Worm (Caenorhabditis elegans) whole organism, young adult: ENCODE data around the gene srbc-54.
A peak's percentile ranks its signal among the peaks of the same experiment; 100 is the strongest.
"Not testable (repeated sequence)": the region's sequence is repeated elsewhere in the genome, so short reads cannot be mapped to it uniquely, and the experiment has no call there.

Experiments
- F10E7.11 ChIP-seq: sonication (generic microtip); optimal IDR thresholded peaks from 2 replicates; lab custom pipeline; 2017; ENCODE audit warnings: mild to moderate bottlenecking, missing genetic modification characterization, moderate library complexity, missing compliant biosample characterization
- F23B12.7 ChIP-seq: sonication (generic microtip); optimal IDR thresholded peaks from 2 replicates; lab custom pipeline; 2017; ENCODE audit warnings: missing genetic modification characterization, mild to moderate bottlenecking, missing compliant biosample characterization, antibody characterized with exemption, moderate library complexity; ENCODE audit not compliant: insufficient read depth
- F37B4.10 ChIP-seq: fragments of 200-800 bp; sonication (Bioruptor generic); IDR thresholded peaks from 2 replicates; pipeline ENCODE4 v1.3.6; 2022; ENCODE audit warnings: missing genetic modification characterization, missing compliant biosample characterization
- F49E8.2 ChIP-seq: sonication (generic microtip); optimal IDR thresholded peaks from 3 replicates; lab custom pipeline; 2017; ENCODE audit warnings: missing genetic modification characterization, mild to moderate bottlenecking, missing compliant biosample characterization, antibody characterized with exemption, moderate library complexity; ENCODE audit not compliant: insufficient read depth
- T07F8.4 ChIP-seq: sonication (generic microtip); optimal IDR thresholded peaks from 2 replicates; lab custom pipeline; 2016; ENCODE audit warnings: mild to moderate bottlenecking, missing genetic modification characterization, moderate library complexity, missing compliant biosample characterization
- Y79H2A.3 ChIP-seq: fragments of 200-800 bp; sonication (Bioruptor generic); conservative IDR thresholded peaks from 2 replicates; pipeline ENCODE4 v1.3.6; 2022; ENCODE audit warnings: missing genetic modification reagents, missing genetic modification characterization, missing compliant biosample characterization
- aptf-2 ChIP-seq: fragments of 200-800 bp; sonication (Bioruptor generic); conservative IDR thresholded peaks from 2 replicates; pipeline ENCODE4 v1.3.6; 2022; ENCODE audit warnings: missing genetic modification reagents, missing genetic modification characterization, missing compliant biosample characterization
- athp-1 ChIP-seq: sonication (generic microtip); optimal IDR thresholded peaks from 2 replicates; lab custom pipeline; 2017; ENCODE audit warnings: mild to moderate bottlenecking, missing genetic modification characterization, missing compliant biosample characterization
- attf-3 ChIP-seq: fragments of 200-800 bp; sonication (Bioruptor generic); conservative IDR thresholded peaks from 2 replicates; pipeline ENCODE4 v1.3.6; 2022; ENCODE audit warnings: missing genetic modification reagents, missing genetic modification characterization, missing compliant biosample characterization
- bed-1 ChIP-seq: fragments of 200-800 bp; sonication (Bioruptor generic); IDR thresholded peaks from 2 replicates; pipeline ENCODE4 v1.3.6; 2022; ENCODE audit warnings: missing genetic modification reagents, missing genetic modification characterization, missing compliant biosample characterization
- bed-2 ChIP-seq: fragments of 200-800 bp; sonication (Bioruptor generic); IDR thresholded peaks from 2 replicates; pipeline ENCODE4 v1.3.6; 2022; ENCODE audit warnings: missing genetic modification reagents, missing genetic modification characterization, missing compliant biosample characterization
- ceh-27 ChIP-seq: fragments of 200-800 bp; sonication (Bioruptor generic); optimal IDR thresholded peaks from 2 replicates; lab custom pipeline; 2018; ENCODE audit warnings: mild to moderate bottlenecking, missing genetic modification characterization, moderate library complexity, missing compliant biosample characterization
- ceh-79 ChIP-seq: sonication (generic microtip); optimal IDR thresholded peaks from 2 replicates; lab custom pipeline; 2017; ENCODE audit warnings: mild to moderate bottlenecking, missing genetic modification characterization, missing compliant biosample characterization
- dpl-1 ChIP-seq: fragments of 150-350 bp; optimal IDR thresholded peaks from 2 replicates; lab custom pipeline; 2014; ENCODE audit warnings: missing biosample characterization, missing genetic modification reagents, missing genetic modification characterization
- egl-18 ChIP-seq: fragments of 200-800 bp; sonication (Bioruptor generic); IDR thresholded peaks from 2 replicates; pipeline ENCODE4 v1.3.6; 2022; ENCODE audit warnings: missing genetic modification reagents, missing genetic modification characterization, missing compliant biosample characterization
- hmg-1.2 ChIP-seq: fragments of 200-800 bp; sonication (Bioruptor generic); IDR thresholded peaks from 2 replicates; pipeline ENCODE4 v1.3.6; 2022; ENCODE audit warnings: missing genetic modification reagents, missing genetic modification characterization, missing compliant biosample characterization
- hsf-1 ChIP-seq: fragments of 200-800 bp; sonication (Bioruptor generic); IDR thresholded peaks from 2 replicates; pipeline ENCODE4 v1.3.6; 2022; ENCODE audit warnings: missing genetic modification reagents, missing genetic modification characterization, missing compliant biosample characterization
- lin-26 ChIP-seq: fragments of 200-800 bp; sonication (Bioruptor generic); IDR thresholded peaks from 2 replicates; pipeline ENCODE4 v1.3.6; 2022; ENCODE audit warnings: missing genetic modification reagents, missing genetic modification characterization, missing compliant biosample characterization
- lsy-27 ChIP-seq: sonication (generic microtip); optimal IDR thresholded peaks from 2 replicates; lab custom pipeline; 2017; ENCODE audit warnings: missing genetic modification characterization, mild to moderate bottlenecking, missing compliant biosample characterization, antibody characterized with exemption, missing genotype, borderline replicate concordance; ENCODE audit not compliant: insufficient read depth
- mel-28 ChIP-seq: sonication (generic microtip); optimal IDR thresholded peaks from 2 replicates; lab custom pipeline; 2016; ENCODE audit warnings: borderline replicate concordance, mild to moderate bottlenecking, missing genetic modification characterization, missing compliant biosample characterization
- nhr-120 ChIP-seq: fragments of 200-800 bp; sonication (Bioruptor generic); IDR thresholded peaks from 2 replicates; pipeline ENCODE4 v1.3.6; 2022; ENCODE audit warnings: missing genetic modification characterization, missing compliant biosample characterization
- nhr-179 ChIP-seq: sonication (generic microtip); optimal IDR thresholded peaks from 2 replicates; lab custom pipeline; 2016; ENCODE audit warnings: mild to moderate bottlenecking, missing genetic modification characterization, missing compliant biosample characterization
- pha-4 ChIP-seq: fragments of 150-350 bp; sonication (generic microtip); optimal IDR thresholded peaks from 2 replicates; lab custom pipeline; 2014; ENCODE audit warnings: missing biosample characterization, missing genetic modification reagents, missing genetic modification characterization
- snpc-4 ChIP-seq, 5 experiments: fragments of 150-350 bp in 1 of 5; sonication (generic microtip) in 4 of 5; optimal IDR thresholded peaks; 2 replicates each; lab custom pipeline; 2014 to 2018; ENCODE audit warnings: missing genetic modification characterization in 5 of 5, missing biosample characterization in 3 of 5, antibody characterized with exemption in 2 of 5, mild to moderate bottlenecking in 2 of 5, missing compliant biosample characterization in 2 of 5, missing genotype in 2 of 5, moderate library complexity in 2 of 5, missing genetic modification reagents in 1 of 5
- tbx-9 ChIP-seq: sonication (generic microtip); optimal IDR thresholded peaks from 2 replicates; lab custom pipeline; 2016; ENCODE audit warnings: borderline replicate concordance, missing genetic modification characterization, inconsistent platforms, missing compliant biosample characterization
- unc-130 ChIP-seq: sonication (generic microtip); optimal IDR thresholded peaks from 2 replicates; lab custom pipeline; 2016; ENCODE audit warnings: missing genetic modification reagents, missing genetic modification characterization, missing compliant biosample characterization
- xnd-1 ChIP-seq: sonication (generic microtip); optimal IDR thresholded peaks from 2 replicates; lab custom pipeline; 2016; ENCODE audit warnings: missing genotype, missing genetic modification reagents, missing genetic modification characterization, missing compliant biosample characterization
- zim-3 ChIP-seq: sonication (generic microtip); optimal IDR thresholded peaks from 2 replicates; lab custom pipeline; 2017; ENCODE audit warnings: mild to moderate bottlenecking, missing genetic modification characterization, moderate library complexity, missing compliant biosample characterization
- ztf-26 ChIP-seq: sonication (generic microtip); optimal IDR thresholded peaks from 2 replicates; lab custom pipeline; 2017; ENCODE audit warnings: missing genetic modification characterization, missing compliant biosample characterization
- ztf-3 ChIP-seq: fragments of 200-800 bp; sonication (Bioruptor generic); optimal IDR thresholded peaks from 2 replicates; lab custom pipeline; 2018; ENCODE audit warnings: mild to moderate bottlenecking, missing genetic modification characterization, missing compliant biosample characterization

Gene srbc-54

ce11 chrV:15815962-15816432, 17.5 kb downstream of the srbc-54 start, which contains the start of the genes fbxa-69 and F54B8.4:
Gene fbxa-69 (minus strand): TSS chrV:15815971.
Gene F54B8.4 (plus strand): TSS chrV:15816382.
- no peak for TF ChIP-seq nhr-179 (tag; lab: Kevin White, UChicago)
- TF ChIP-seq bed-1, result no peak
- no peak for TF ChIP-seq lsy-27 (tag; lab: Kevin White, UChicago)
- peak; percentile 24; the same call in 1 of the 2 replicates for TF ChIP-seq hmg-1.2 (GFP tag; lab: Robert Waterston, UW)
- no peak for TF ChIP-seq nhr-120 (GFP tag; lab: Robert Waterston, UW)

ce11 chrV:15811982-15812381, 21.5 kb downstream of the srbc-54 start, which contains the start of gene nhr-282:
Gene nhr-282 (plus strand): TSS chrV:15812282.
- not testable (repeated sequence) for TF ChIP-seq bed-2; tbx-9 (tag; lab: Kevin White, UChicago); ceh-79

ce11 chrV:15810446-15810845, 23.1 kb downstream of the srbc-54 start, which contains the start of gene F54B8.1:
Gene F54B8.1 (plus strand): TSS chrV:15810746.
- TF ChIP-seq hsf-1 (no peak), lin-26 (GFP tag; lab: Robert Waterston, UW) (no peak), mel-28 (tag; lab: Kevin White, UChicago) (no peak), egl-18 (no peak), F49E8.2 (no peak), attf-3 (GFP tag; lab: Robert Waterston, UW) (no peak), aptf-2 (GFP tag; lab: Robert Waterston, UW) (no peak), F37B4.10 (GFP tag; lab: Robert Waterston, UW) (no peak), F10E7.11 (no peak), nhr-179 (tag; lab: Kevin White, UChicago) (no peak), zim-3 (tag; lab: Kevin White, UChicago) (no peak), xnd-1 (tag; lab: Kevin White, UChicago) (no peak), ztf-26 (tag; lab: Kevin White, UChicago) (no peak), ceh-27 (GFP tag; lab: Kevin White, UChicago) (no peak), dpl-1 (GFP tag; lab: Kevin White, UChicago) (no peak), snpc-4 (GFP tag; optimal IDR thresholded peaks at IDR 0.05; lab: Kevin White, UChicago) (no peak), snpc-4 (tag; optimal IDR thresholded peaks at IDR 0.05; lab: Kevin White, UChicago) (no peak)

ce11 chrV:15809543-15809942, 24.0 kb downstream of the srbc-54 start, which contains the start of gene srsx-36:
Gene srsx-36 (minus strand): TSS chrV:15809643.
- no peak for TF ChIP-seq ztf-3 (GFP tag; lab: Kevin White, UChicago)
- no peak for TF ChIP-seq nhr-120 (GFP tag; lab: Robert Waterston, UW)
- no peak for TF ChIP-seq Y79H2A.3 (GFP tag; lab: Robert Waterston, UW)
- TF ChIP-seq pha-4 (tag; lab: Kevin White, UChicago), result no peak
- no peak for TF ChIP-seq T07F8.4 (tag; lab: Kevin White, UChicago)
- no peak for TF ChIP-seq F49E8.2
- no peak for TF ChIP-seq mel-28 (tag; lab: Kevin White, UChicago)
- TF ChIP-seq F23B12.7, result no peak
- TF ChIP-seq, all 124 proteins: peak for 0

ce11 chrV:15807420-15807819, 26.1 kb downstream of the srbc-54 start, which contains the start of gene srsx-38:
Gene srsx-38 (minus strand): TSS chrV:15807520.
- not testable (repeated sequence) for TF ChIP-seq unc-130 (GFP tag; lab: Kevin White, UChicago); T07F8.4 (tag; lab: Kevin White, UChicago); athp-1
